Fruit fly (Drosophila melanogaster): ENCODE measurements around the gene CG17896.

Gene CG17896

dm6 chrX:524331-524730 is 31.0 kb upstream of the CG17896 start (continued):
- TF ChIP-seq Med (GFP tag) (peak; percentile 79), Hmx (GFP tag; optimal IDR thresholded peaks at IDR 0.05) (no peak), Ada2b (GFP tag; IDR thresholded peaks at IDR 0.05) (no peak), ash1 (GFP tag; optimal IDR thresholded peaks at IDR 0.05) (no peak), wek (GFP tag; optimal IDR thresholded peaks at IDR 0.05) (peak; percentile 20), gfzf (GFP tag; optimal IDR thresholded peaks at IDR 0.05) (no peak), BEAF-32 (GFP tag; optimal IDR thresholded peaks at IDR 0.05) (no peak), lmd (GFP tag; IDR thresholded peaks at IDR 0.05) (peak; percentile 35), CG3838 (GFP tag; optimal IDR thresholded peaks at IDR 0.05) (no peak), CG8089 (GFP tag; optimal IDR thresholded peaks at IDR 0.05) (no peak), Awh (GFP tag; IDR thresholded peaks at IDR 0.05) (no peak), cwo (GFP tag; optimal IDR thresholded peaks at IDR 0.05) (no peak), tap (tag; optimal IDR thresholded peaks at IDR 0.05) (peak; percentile 22), CG18011 (GFP tag; optimal IDR thresholded peaks at IDR 0.05) (no peak), trem (tag; optimal IDR thresholded peaks at IDR 0.05) (no peak), lab (GFP tag; optimal IDR thresholded peaks at IDR 0.05) (peak; percentile 52), GATAe (GFP tag; conservative IDR thresholded peaks at IDR 0.05) (no peak), ro (GFP tag; IDR thresholded peaks at IDR 0.05) (no peak), CG10979 (tag; optimal IDR thresholded peaks at IDR 0.05) (no peak), TFAM (GFP tag; optimal IDR thresholded peaks at IDR 0.05) (no peak), CG1529 (GFP tag; optimal IDR thresholded peaks at IDR 0.05) (no peak), CG13123 (GFP tag; optimal IDR thresholded peaks at IDR 0.05) (no peak), shn (GFP tag; optimal IDR thresholded peaks at IDR 0.05) (no peak), CG8359 (GFP tag; optimal IDR thresholded peaks at IDR 0.05; ENCODE audit: borderline replicate concordance) (no peak), CG31365 (tag; optimal IDR thresholded peaks at IDR 0.05) (no peak), CG14014 (GFP tag; IDR thresholded peaks at IDR 0.05) (peak; percentile 22; the same call in 1 of the 2 replicates), Fer3 (tag; optimal IDR thresholded peaks at IDR 0.05) (peak; percentile 7), NFAT (GFP tag; IDR thresholded peaks at IDR 0.05) (no peak; the same call in 1 of the 2 replicates), CG15514 (GFP tag; optimal IDR thresholded peaks at IDR 0.05) (peak; percentile 16), kah (GFP tag; optimal IDR thresholded peaks at IDR 0.05) (no peak), grn (GFP tag; optimal IDR thresholded peaks at IDR 0.05) (no peak), E2f1 (GFP tag; IDR thresholded peaks at IDR 0.05) (no peak), abd-A (tag; optimal IDR thresholded peaks at IDR 0.05) (peak; percentile 67), Dfd (GFP tag; optimal IDR thresholded peaks at IDR 0.05) (no peak), CG4404 (GFP tag; IDR thresholded peaks at IDR 0.05) (peak; percentile 15; the same call in 1 of the 2 replicates), Ptx1 (GFP tag; IDR thresholded peaks at IDR 0.05) (peak; percentile 21; the same call in 1 of the 2 replicates), CG6689 (GFP tag; IDR thresholded peaks at IDR 0.05) (peak; percentile 22; the same call in 1 of the 2 replicates), D (optimal IDR thresholded peaks at IDR 0.05) (no peak), D (GFP tag; optimal IDR thresholded peaks at IDR 0.05) (no peak), Antp (GFP tag; optimal IDR thresholded peaks at IDR 0.05) (peak; percentile 29), hkb (optimal IDR thresholded peaks at IDR 0.05) (no peak), hkb (GFP tag; IDR thresholded peaks at IDR 0.05) (peak; percentile 48; the same call in 1 of the 2 replicates), fru (optimal IDR thresholded peaks at IDR 0.05) (no peak), chn (GFP tag; optimal IDR thresholded peaks at IDR 0.05) (peak; percentile 3), toy (GFP tag; IDR thresholded peaks at IDR 0.05) (no peak), CG9215 (GFP tag; IDR thresholded peaks at IDR 0.05) (no peak), CG2199 (GFP tag; IDR thresholded peaks at IDR 0.05) (no peak), CG2120 (GFP tag; optimal IDR thresholded peaks at IDR 0.05) (peak; percentile 52), usp (GFP tag; optimal IDR thresholded peaks at IDR 0.05) (no peak), CG8290 (GFP tag; optimal IDR thresholded peaks at IDR 0.05) (no peak), CG8290 (tag; optimal IDR thresholded peaks at IDR 0.05) (peak in 1 of 2 experiments; percentile 55), CG7786 (GFP tag; optimal IDR thresholded peaks at IDR 0.05) (no peak), CG7556 (GFP tag; optimal IDR thresholded peaks at IDR 0.05) (peak; percentile 3)

Measured in whole organism, embryonic.